Worm (Caenorhabditis elegans) whole organism, L2 larva: ENCODE data around the gene fbxa-60.
"Not testable (repeated sequence)": the region's sequence is repeated elsewhere in the genome, so short reads cannot be mapped to it uniquely, and the experiment has no call there.

ENCODE experiments used
- C34F6.9 ChIP-seq: fragments of 150-350 bp; optimal IDR thresholded peaks from 2 replicates; lab custom pipeline; 2014; ENCODE audit warnings: missing biosample characterization, missing genetic modification characterization
- R02D3.7 ChIP-seq: fragments of 150-350 bp; optimal IDR thresholded peaks from 2 replicates; lab custom pipeline; 2014; ENCODE audit warnings: missing biosample characterization, missing genetic modification characterization
- ZK546.5 ChIP-seq: sonication (generic microtip); optimal IDR thresholded peaks from 2 replicates; lab custom pipeline; 2017; ENCODE audit warnings: missing biosample characterization, missing genetic modification characterization
- aly-2 ChIP-seq: fragments of 150-350 bp; optimal IDR thresholded peaks from 2 replicates; lab custom pipeline; 2014; ENCODE audit warnings: missing biosample characterization, missing genetic modification characterization
- blmp-1 ChIP-seq: sonication (generic microtip); optimal IDR thresholded peaks from 2 replicates; lab custom pipeline; 2017; ENCODE audit warnings: missing genetic modification characterization, mild to moderate bottlenecking, missing compliant biosample characterization, antibody characterized with exemption, moderate library complexity; ENCODE audit not compliant: insufficient read depth
- ceh-16 ChIP-seq: fragments of 150-350 bp; optimal IDR thresholded peaks from 2 replicates; lab custom pipeline; 2014; ENCODE audit warnings: missing biosample characterization, missing genetic modification characterization
- ceh-82 ChIP-seq: fragments of 150-350 bp; optimal IDR thresholded peaks from 2 replicates; lab custom pipeline; 2014; ENCODE audit warnings: missing biosample characterization, missing genetic modification characterization
- crh-2 ChIP-seq: sonication (generic microtip); optimal IDR thresholded peaks from 2 replicates; lab custom pipeline; 2017; ENCODE audit warnings: missing biosample characterization, missing genetic modification characterization
- dmd-4 ChIP-seq: sonication (generic microtip); optimal IDR thresholded peaks from 2 replicates; lab custom pipeline; 2017; ENCODE audit warnings: missing biosample characterization, missing genetic modification characterization
- egl-27 ChIP-seq: sonication (generic microtip); optimal IDR thresholded peaks from 3 replicates; lab custom pipeline; 2017; ENCODE audit warnings: missing biosample characterization, missing genetic modification reagents, missing genetic modification characterization
- elt-1 ChIP-seq: fragments of 150-350 bp; optimal IDR thresholded peaks from 2 replicates; lab custom pipeline; 2014; ENCODE audit warnings: missing biosample characterization, missing genetic modification characterization
- elt-3 ChIP-seq: sonication (generic microtip); optimal IDR thresholded peaks from 2 replicates; lab custom pipeline; 2017; ENCODE audit warnings: missing biosample characterization, missing genetic modification characterization
- fos-1 ChIP-seq: fragments of 150-350 bp; optimal IDR thresholded peaks from 2 replicates; lab custom pipeline; 2014; ENCODE audit warnings: missing biosample characterization, missing genetic modification characterization
- lin-11 ChIP-seq: fragments of 150-350 bp; sonication (generic microtip); optimal IDR thresholded peaks from 2 replicates; lab custom pipeline; 2014; ENCODE audit warnings: missing biosample characterization, missing genetic modification characterization, inconsistent platforms, mixed read lengths
- lin-13 ChIP-seq: fragments of 150-350 bp; optimal IDR thresholded peaks from 2 replicates; lab custom pipeline; 2014; ENCODE audit warnings: missing biosample characterization, missing genetic modification reagents, missing genetic modification characterization
- lin-39 ChIP-seq: fragments of 150-350 bp; optimal IDR thresholded peaks from 2 replicates; lab custom pipeline; 2014; ENCODE audit warnings: missing biosample characterization, missing genetic modification reagents, missing genetic modification characterization
- lsy-2 ChIP-seq, 2 experiments: fragments of 150-350 bp in 1 of 2; sonication (generic microtip) in 1 of 2; optimal IDR thresholded peaks; 2 replicates each; lab custom pipeline; 2014 to 2017; ENCODE audit warnings: missing biosample characterization in 2 of 2, missing genetic modification characterization in 2 of 2
- mdl-1 ChIP-seq, 2 experiments: fragments of 150-350 bp in 1 of 2; sonication (generic microtip) in 1 of 2; optimal IDR thresholded peaks; 2 replicates each; lab custom pipeline; 2017; ENCODE audit warnings: missing biosample characterization in 2 of 2, missing genetic modification characterization in 2 of 2
- nhr-10 ChIP-seq: sonication (generic microtip); optimal IDR thresholded peaks from 2 replicates; lab custom pipeline; 2017; ENCODE audit warnings: missing biosample characterization, missing genetic modification characterization
- nhr-129 ChIP-seq: fragments of 150-350 bp; optimal IDR thresholded peaks from 2 replicates; lab custom pipeline; 2014; ENCODE audit warnings: missing biosample characterization, missing genetic modification characterization
- nhr-21 ChIP-seq: fragments of 150-350 bp; optimal IDR thresholded peaks from 2 replicates; lab custom pipeline; 2014; ENCODE audit warnings: missing biosample characterization, missing genetic modification characterization
- nhr-23 ChIP-seq: fragments of 150-350 bp; optimal IDR thresholded peaks from 2 replicates; lab custom pipeline; 2014; ENCODE audit warnings: missing biosample characterization, missing genetic modification reagents, missing genetic modification characterization
- nhr-237 ChIP-seq: fragments of 150-350 bp; optimal IDR thresholded peaks from 2 replicates; lab custom pipeline; 2014; ENCODE audit warnings: missing biosample characterization, missing genetic modification characterization
- nhr-25 ChIP-seq: fragments of 150-350 bp; sonication (generic microtip); optimal IDR thresholded peaks from 3 replicates; lab custom pipeline; 2014; ENCODE audit warnings: missing biosample characterization, missing genetic modification characterization
- nhr-77 ChIP-seq: fragments of 150-350 bp; optimal IDR thresholded peaks from 2 replicates; lab custom pipeline; 2014; ENCODE audit warnings: missing biosample characterization, missing genetic modification characterization
- sem-4 ChIP-seq: fragments of 150-350 bp; optimal IDR thresholded peaks from 2 replicates; lab custom pipeline; 2014; ENCODE audit warnings: missing biosample characterization, missing genetic modification reagents, missing genetic modification characterization
- skn-1 ChIP-seq: sonication (generic microtip); optimal IDR thresholded peaks from 2 replicates; lab custom pipeline; 2017; ENCODE audit warnings: missing biosample characterization, missing genetic modification characterization
- sma-9 ChIP-seq, 2 experiments: fragments of 150-350 bp in 1 of 2; sonication (generic microtip) in 1 of 2; optimal IDR thresholded peaks; 2 replicates each; lab custom pipeline; 2014 to 2016; ENCODE audit warnings: missing genetic modification characterization in 2 of 2, mild to moderate bottlenecking in 1 of 2, missing biosample characterization in 1 of 2, missing compliant biosample characterization in 1 of 2, missing genetic modification reagents in 1 of 2, moderate library complexity in 1 of 2
- snpc-4 ChIP-seq: fragments of 150-350 bp; optimal IDR thresholded peaks from 2 replicates; lab custom pipeline; 2014; ENCODE audit warnings: missing biosample characterization, missing genetic modification characterization
- unc-55 ChIP-seq: fragments of 150-350 bp; sonication (generic microtip); optimal IDR thresholded peaks from 3 replicates; lab custom pipeline; 2014; ENCODE audit warnings: missing biosample characterization, missing genetic modification reagents, missing genetic modification characterization
- unc-62 ChIP-seq: fragments of 150-350 bp; optimal IDR thresholded peaks from 2 replicates; lab custom pipeline; 2014; ENCODE audit warnings: missing biosample characterization, missing genetic modification reagents, missing genetic modification characterization
- zag-1 ChIP-seq: fragments of 150-350 bp; optimal IDR thresholded peaks from 2 replicates; lab custom pipeline; 2014; ENCODE audit warnings: missing biosample characterization, missing genetic modification characterization
- ztf-11 ChIP-seq: sonication (generic microtip); optimal IDR thresholded peaks from 2 replicates; lab custom pipeline; 2017; ENCODE audit warnings: missing biosample characterization, missing genetic modification characterization

The fbxa-60 gene

ce11 chrIII:943426-943927 is 2.6 kb downstream of the fbxa-60 start, which contains the start of gene fbxa-59:
Gene fbxa-59, minus strand, starts transcription at chrIII:943476.
- TF ChIP-seq nhr-237 (tag; lab: Kevin White, UChicago) (no peak), nhr-129 (tag; lab: Kevin White, UChicago) (no peak), fos-1 (tag; lab: Kevin White, UChicago) (peak; percentile 56), ceh-16 (tag; lab: Kevin White, UChicago) (no peak)

- TF ChIP-seq sma-9 (GFP tag; optimal IDR thresholded peaks at IDR 0.05; lab: Kevin White, UChicago) (no peak), sma-9 (tag; optimal IDR thresholded peaks at IDR 0.05; lab: Kevin White, UChicago) (no peak)
These were observed 4.1 kb downstream of the fbxa-60 start for ce11 chrIII:941958-942357.

ce11 chrIII:938569-938968 is 7.5 kb downstream of the fbxa-60 start, which contains the start of gene fbxa-22:
Gene fbxa-22, plus strand, starts transcription at chrIII:938869.
- TF ChIP-seq nhr-25 (tag; lab: Kevin White, UChicago) (no peak), zag-1 (no peak), lin-13 (GFP tag; lab: Kevin White, UChicago) (no peak), unc-62 (GFP tag; lab: Kevin White, UChicago) (no peak), lin-39 (tag; lab: Kevin White, UChicago) (no peak), sem-4 (tag; lab: Kevin White, UChicago) (no peak), ceh-16 (tag; lab: Kevin White, UChicago) (no peak)

- TF ChIP-seq ZK546.5 (tag; lab: Kevin White, UChicago) (no peak), egl-27 (tag; lab: Kevin White, UChicago) (no peak), lsy-2 (tag; optimal IDR thresholded peaks at IDR 0.05; lab: Kevin White, UChicago) (no peak), nhr-10 (no peak), nhr-21 (tag; lab: Kevin White, UChicago) (no peak), skn-1 (no peak), ceh-82 (no peak), R02D3.7 (no peak), crh-2 (tag; lab: Kevin White, UChicago) (no peak), aly-2 (tag; lab: Kevin White, UChicago) (no peak)
These were observed 8.1 kb downstream of the fbxa-60 start, which contains the start of gene fbxa-56 for ce11 chrIII:937961-938360. Gene fbxa-56, minus strand, starts transcription at chrIII:938061.

- TF ChIP-seq nhr-237 (tag; lab: Kevin White, UChicago): no peak
- TF ChIP-seq fos-1 (tag; lab: Kevin White, UChicago): peak; percentile 68
- TF ChIP-seq, all 48 proteins: peak for 1
These were observed 10.0 kb downstream of the fbxa-60 start, which contains the start of gene fbxa-55 for ce11 chrIII:936037-936507. Gene fbxa-55, minus strand, starts transcription at chrIII:936087.

- peak; percentile 18 for TF ChIP-seq sma-9 (GFP tag; optimal IDR thresholded peaks at IDR 0.05; lab: Kevin White, UChicago)
- not testable (repeated sequence) for TF ChIP-seq sma-9 (tag; optimal IDR thresholded peaks at IDR 0.05; lab: Kevin White, UChicago)
These were observed 14.7 kb downstream of the fbxa-60 start for ce11 chrIII:931405-931804.

- TF ChIP-seq elt-1 (tag; lab: Kevin White, UChicago): no peak
These were observed 19.9 kb downstream of the fbxa-60 start, which contains the start of gene pef-1 for ce11 chrIII:926216-926615. Gene pef-1, minus strand, starts transcription at chrIII:926316.

- TF ChIP-seq skn-1: no peak
- no peak for TF ChIP-seq nhr-77
- no peak for TF ChIP-seq nhr-23 (tag; lab: Kevin White, UChicago)
- no peak for TF ChIP-seq snpc-4 (tag; lab: Kevin White, UChicago)
- TF ChIP-seq sem-4 (tag; lab: Kevin White, UChicago): no peak
- TF ChIP-seq nhr-129 (tag; lab: Kevin White, UChicago): no peak
- TF ChIP-seq dmd-4 (tag; lab: Kevin White, UChicago): no peak
- no peak for TF ChIP-seq ztf-11
- TF ChIP-seq ZK546.5 (tag; lab: Kevin White, UChicago): no peak
- no peak for TF ChIP-seq elt-3 (tag; lab: Kevin White, UChicago)
- TF ChIP-seq mdl-1 (tag; optimal IDR thresholded peaks at IDR 0.05; lab: Kevin White, UChicago): no peak
- no peak for TF ChIP-seq C34F6.9
- TF ChIP-seq blmp-1 (tag; lab: Kevin White, UChicago): no peak
- TF ChIP-seq lin-11 (tag; lab: Kevin White, UChicago): no peak
- TF ChIP-seq unc-55: no peak
- TF ChIP-seq, all 48 proteins: peak for 0
These were observed 26.8 kb downstream of the fbxa-60 start, which contains the start of gene F23H11.7 for ce11 chrIII:919322-919721. Gene F23H11.7, minus strand, starts transcription at chrIII:919422.
